Worm (Caenorhabditis elegans) whole organism, young adult: Measurements from ENCODE around the gene B0310.2.

Source experiments
- F10E7.11 ChIP-seq: sonication (generic microtip); optimal IDR thresholded peaks from 2 replicates; lab custom pipeline; 2017; ENCODE audit warnings: mild to moderate bottlenecking, missing genetic modification characterization, moderate library complexity, missing compliant biosample characterization
- F23B12.7 ChIP-seq: sonication (generic microtip); optimal IDR thresholded peaks from 2 replicates; lab custom pipeline; 2017; ENCODE audit warnings: missing genetic modification characterization, mild to moderate bottlenecking, missing compliant biosample characterization, antibody characterized with exemption, moderate library complexity; ENCODE audit not compliant: insufficient read depth
- T26A5.8 ChIP-seq: sonication (generic microtip); optimal IDR thresholded peaks from 2 replicates; lab custom pipeline; 2016; ENCODE audit warnings: missing genetic modification characterization, missing compliant biosample characterization
- Y79H2A.3 ChIP-seq: fragments of 200-800 bp; sonication (Bioruptor generic); conservative IDR thresholded peaks from 2 replicates; pipeline ENCODE4 v1.3.6; 2022; ENCODE audit warnings: missing genetic modification reagents, missing genetic modification characterization, missing compliant biosample characterization
- attf-6 ChIP-seq: fragments of 200-800 bp; sonication (Bioruptor generic); IDR thresholded peaks from 2 replicates; pipeline ENCODE4 v1.3.6; 2022; ENCODE audit warnings: missing genetic modification reagents, missing genetic modification characterization, missing compliant biosample characterization
- hrde-1 ChIP-seq: sonication (generic microtip); optimal IDR thresholded peaks from 2 replicates; lab custom pipeline; 2016; ENCODE audit warnings: missing genetic modification characterization, mild to moderate bottlenecking, missing compliant biosample characterization, moderate library complexity, missing genotype, missing genetic modification reagents, borderline replicate concordance
- lsl-1 ChIP-seq: fragments of 200-800 bp; sonication (Bioruptor generic); optimal IDR thresholded peaks from 2 replicates; lab custom pipeline; 2018; ENCODE audit warnings: mild to moderate bottlenecking, missing genetic modification characterization, moderate library complexity, missing compliant biosample characterization
- mxl-1 ChIP-seq: sonication (generic microtip); optimal IDR thresholded peaks from 2 replicates; lab custom pipeline; 2016; ENCODE audit warnings: missing genetic modification characterization, missing compliant biosample characterization
- nfya-1 ChIP-seq: sonication (generic microtip); optimal IDR thresholded peaks from 2 replicates; lab custom pipeline; 2017; ENCODE audit warnings: antibody characterized with exemption, missing compliant biosample characterization, missing genetic modification characterization, borderline replicate concordance; ENCODE audit not compliant: insufficient read depth
- nhr-27 ChIP-seq: fragments of 200-800 bp; sonication (Bioruptor generic); optimal IDR thresholded peaks from 2 replicates; lab custom pipeline; 2018; ENCODE audit warnings: mild to moderate bottlenecking, missing genetic modification characterization, moderate library complexity, missing compliant biosample characterization
- nhr-90 ChIP-seq: sonication (generic microtip); optimal IDR thresholded peaks from 2 replicates; lab custom pipeline; 2016; ENCODE audit warnings: missing genotype, mild to moderate bottlenecking, missing genetic modification characterization, missing compliant biosample characterization
- unc-62 ChIP-seq: fragments of 150-350 bp; optimal IDR thresholded peaks from 2 replicates; lab custom pipeline; 2014; ENCODE audit warnings: missing biosample characterization, missing genetic modification reagents, missing genetic modification characterization

- no peak for TF ChIP-seq F23B12.7 (tag; lab: Kevin White, UChicago)
- TF ChIP-seq nfya-1 (tag; lab: Kevin White, UChicago), result no peak
- TF ChIP-seq lsl-1 (GFP tag; lab: Kevin White, UChicago), result no peak
- TF ChIP-seq nhr-90, result no peak
- TF ChIP-seq T26A5.8 (tag; lab: Kevin White, UChicago), result no peak
- TF ChIP-seq attf-6 (GFP tag; lab: Robert Waterston, UW), result no peak
- TF ChIP-seq Y79H2A.3 (GFP tag; lab: Robert Waterston, UW), result no peak
- no peak for TF ChIP-seq unc-62 (GFP tag; lab: Kevin White, UChicago)
- TF ChIP-seq F10E7.11, result no peak
- no peak for TF ChIP-seq mxl-1 (tag; lab: Kevin White, UChicago)
- TF ChIP-seq nhr-27 (tag; lab: Kevin White, UChicago), result no peak
- no peak for TF ChIP-seq hrde-1
Measured at ce11 chrX:536365-536764, 29.6 kb upstream of the B0310.2 start.
